Fruit fly (Drosophila melanogaster) whole organism, embryonic: ENCODE results near the gene Amun.

Experiments
- Antp ChIP-seq: fragments of 200-800 bp; sonication (Bioruptor generic); optimal IDR thresholded peaks from 3 replicates; lab custom pipeline; 2016; ENCODE audit warnings: missing biosample characterization, missing genetic modification characterization
- CG10431 ChIP-seq: fragments of 200-800 bp; sonication (Bioruptor generic); optimal IDR thresholded peaks from 3 replicates; lab custom pipeline; 2018; ENCODE audit warnings: missing biosample characterization, mild to moderate bottlenecking, missing genetic modification characterization
- CG10959 ChIP-seq: fragments of 200-800 bp; sonication (Bioruptor generic); IDR thresholded peaks from 2 replicates; pipeline ENCODE4 v1.3.6; 2022; ENCODE audit warnings: missing biosample characterization, missing genetic modification characterization
- CG11456 ChIP-seq: fragments of 200-800 bp; sonication (Bioruptor generic); IDR thresholded peaks from 3 replicates; pipeline ENCODE4 v1.3.6; 2022; ENCODE audit warnings: missing biosample characterization, missing genetic modification characterization
- CG12299 ChIP-seq: fragments of 200-800 bp; sonication (Bioruptor generic); optimal IDR thresholded peaks from 2 replicates; lab custom pipeline; 2018; ENCODE audit warnings: missing biosample characterization, mild to moderate bottlenecking, missing genetic modification characterization
- CG31388 ChIP-seq: fragments of 200-800 bp; sonication (Bioruptor generic); optimal IDR thresholded peaks from 2 replicates; lab custom pipeline; 2016; ENCODE audit warnings: missing biosample characterization, missing genetic modification characterization
- CG32532 ChIP-seq: fragments of 200-800 bp; sonication (Bioruptor generic); IDR thresholded peaks from 2 replicates; pipeline ENCODE4 v1.3.6; 2022; ENCODE audit warnings: missing biosample characterization, missing genetic modification characterization
- CG33213 ChIP-seq: fragments of 200-800 bp; sonication (Bioruptor generic); optimal IDR thresholded peaks from 3 replicates; lab custom pipeline; 2016; ENCODE audit warnings: missing biosample characterization, missing genetic modification characterization
- CG4854 ChIP-seq: fragments of 200-800 bp; sonication (Bioruptor generic); optimal IDR thresholded peaks from 2 replicates; lab custom pipeline; 2016; ENCODE audit warnings: missing biosample characterization, missing genetic modification characterization, inconsistent platforms
- CG6689 ChIP-seq: fragments of 200-800 bp; sonication (Bioruptor generic); IDR thresholded peaks from 2 replicates; pipeline ENCODE4 v1.3.6; 2022; ENCODE audit warnings: missing biosample characterization, missing genetic modification characterization
- CG8388 ChIP-seq: fragments of 200-800 bp; sonication (Bioruptor generic); optimal IDR thresholded peaks from 2 replicates; lab custom pipeline; 2019; ENCODE audit warnings: missing biosample characterization, mild to moderate bottlenecking, missing genetic modification characterization, moderate library complexity
- CG8478 ChIP-seq: fragments of >200 bp; optimal IDR thresholded peaks from 2 replicates; lab custom pipeline; 2018
- Doc3 ChIP-seq: fragments of 200-800 bp; sonication (Bioruptor generic); IDR thresholded peaks from 3 replicates; pipeline ENCODE4 v1.3.6; 2022; ENCODE audit warnings: missing biosample characterization, missing genetic modification characterization; ENCODE audit not compliant: partially characterized antibody
- E2f1 ChIP-seq: fragments of 200-800 bp; sonication (Bioruptor generic); IDR thresholded peaks from 2 replicates; pipeline ENCODE4 v1.3.6; 2022; ENCODE audit warnings: missing biosample characterization, missing genetic modification characterization
- HHEX ChIP-seq: fragments of 200-800 bp; sonication (Bioruptor generic); optimal IDR thresholded peaks from 3 replicates; lab custom pipeline; 2017; ENCODE audit warnings: missing biosample characterization, mild to moderate bottlenecking, missing genetic modification characterization, missing genetic modification reagents
- Hr3 ChIP-seq: fragments of 200-800 bp; sonication (Bioruptor generic); optimal IDR thresholded peaks from 3 replicates; lab custom pipeline; 2016; ENCODE audit warnings: missing biosample characterization, missing genetic modification characterization
- Hr51 ChIP-seq, 2 experiments: fragments of 200-800 bp; sonication (Bioruptor generic); optimal IDR thresholded peaks; 2 replicates in 1 of 2; 3 replicates in 1 of 2; lab custom pipeline; 2016 to 2018; ENCODE audit warnings: missing biosample characterization in 2 of 2, missing genetic modification characterization in 2 of 2, mild to moderate bottlenecking in 1 of 2, moderate library complexity in 1 of 2
- Hsf ChIP-seq: fragments of 200-800 bp; sonication (Bioruptor generic); optimal IDR thresholded peaks from 3 replicates; lab custom pipeline; 2016; ENCODE audit warnings: missing biosample characterization, missing genetic modification characterization
- Jarid2 ChIP-seq: fragments of 200-800 bp; sonication (Bioruptor generic); optimal IDR thresholded peaks from 3 replicates; lab custom pipeline; 2017; ENCODE audit warnings: mild to moderate bottlenecking, missing biosample characterization, missing genetic modification reagents, missing genetic modification characterization
- Lpt ChIP-seq: fragments of >200 bp; optimal IDR thresholded peaks from 2 replicates; lab custom pipeline; 2018; ENCODE audit warnings: missing biosample characterization, missing genetic modification characterization
- Med ChIP-seq: fragments of 200-800 bp; sonication (Bioruptor generic); peaks from one replicate; lab custom pipeline; 2016; ENCODE audit warnings: missing biosample characterization, missing genetic modification characterization, mild to moderate bottlenecking, inconsistent platforms, moderate library complexity
- Oli ChIP-seq: fragments of 200-800 bp; sonication (Bioruptor generic); optimal IDR thresholded peaks from 2 replicates; lab custom pipeline; 2018; ENCODE audit warnings: missing biosample characterization, mild to moderate bottlenecking, missing genetic modification characterization, moderate library complexity
- Side ChIP-seq: fragments of 200-800 bp; sonication (Bioruptor generic); optimal IDR thresholded peaks from 2 replicates; lab custom pipeline; 2016; ENCODE audit warnings: missing biosample characterization, missing genetic modification characterization
- Sry-β ChIP-seq: fragments of 200-800 bp; sonication (Bioruptor generic); optimal IDR thresholded peaks from 2 replicates; lab custom pipeline; 2018; ENCODE audit warnings: missing biosample characterization, mild to moderate bottlenecking, missing genetic modification characterization, moderate library complexity
- Stat92E ChIP-seq, 3 experiments: fragments of >200 bp in 2 of 3; fragments of 200-800 bp in 1 of 3; sonication (Bioruptor generic) in 1 of 3; optimal IDR thresholded peaks; 2 replicates each; lab custom pipeline; 2017 to 2019; ENCODE audit warnings: missing biosample characterization in 3 of 3, missing genetic modification characterization in 3 of 3, mild to moderate bottlenecking in 1 of 3, moderate library complexity in 1 of 3
- TFAM ChIP-seq: fragments of 200-800 bp; sonication (Bioruptor generic); optimal IDR thresholded peaks from 2 replicates; lab custom pipeline; 2017; ENCODE audit warnings: missing biosample characterization, missing genetic modification characterization, inconsistent platforms
- Tbp ChIP-seq: fragments of >200 bp; optimal IDR thresholded peaks from 2 replicates; lab custom pipeline; 2018; ENCODE audit warnings: missing biosample characterization, missing genetic modification characterization
- Usf ChIP-seq: fragments of 200-800 bp; sonication (Bioruptor generic); optimal IDR thresholded peaks from 2 replicates; lab custom pipeline; 2017; ENCODE audit warnings: missing genotype, missing biosample characterization, missing genetic modification characterization
- bab2 ChIP-seq: fragments of 200-800 bp; sonication (Bioruptor generic); optimal IDR thresholded peaks from 2 replicates; lab custom pipeline; 2016; ENCODE audit warnings: missing biosample characterization, missing genetic modification characterization
- bcd ChIP-seq: fragments of 200-800 bp; sonication (Bioruptor generic); optimal IDR thresholded peaks from 2 replicates; lab custom pipeline; 2017; ENCODE audit warnings: missing biosample characterization, mild to moderate bottlenecking, missing genetic modification characterization
- cg ChIP-seq: fragments of 200-800 bp; sonication (Bioruptor generic); optimal IDR thresholded peaks from 3 replicates; lab custom pipeline; 2019; ENCODE audit warnings: missing biosample characterization, mild to moderate bottlenecking, missing genetic modification characterization, moderate library complexity
- crol ChIP-seq: fragments of 200-800 bp; sonication (Bioruptor generic); IDR thresholded peaks from 2 replicates; pipeline ENCODE4 v1.3.6; 2022; ENCODE audit warnings: missing biosample characterization, missing genetic modification characterization
- dan ChIP-seq: fragments of 200-800 bp; sonication (Bioruptor generic); IDR thresholded peaks from 2 replicates; pipeline ENCODE4 v1.3.6; 2022; ENCODE audit warnings: missing biosample characterization, missing genetic modification characterization
- ems ChIP-seq: fragments of 200-800 bp; sonication (Bioruptor generic); optimal IDR thresholded peaks from 3 replicates; lab custom pipeline; 2016; ENCODE audit warnings: missing biosample characterization, missing genetic modification characterization
- fru ChIP-seq: fragments of >200 bp; optimal IDR thresholded peaks from 2 replicates; lab custom pipeline; 2017
- gfzf ChIP-seq: fragments of 200-800 bp; sonication (Bioruptor generic); optimal IDR thresholded peaks from 2 replicates; lab custom pipeline; 2016; ENCODE audit warnings: missing biosample characterization, mild to moderate bottlenecking, missing genetic modification characterization, moderate library complexity
- kay ChIP-seq: fragments of 200-800 bp; sonication (Bioruptor generic); optimal IDR thresholded peaks from 2 replicates; lab custom pipeline; 2016; ENCODE audit warnings: missing biosample characterization, missing genetic modification characterization
- lmd ChIP-seq: fragments of 200-800 bp; sonication (Bioruptor generic); IDR thresholded peaks from 2 replicates; pipeline ENCODE4 v1.3.6; 2022; ENCODE audit warnings: missing biosample characterization, missing genetic modification characterization
- lola ChIP-seq, 3 experiments: fragments of >200 bp in 2 of 3; fragments of 200-800 bp in 1 of 3; sonication (Bioruptor generic) in 1 of 3; optimal IDR thresholded peaks; 2 replicates each; lab custom pipeline; 2017 to 2019; ENCODE audit warnings: missing biosample characterization in 3 of 3, missing genetic modification characterization in 3 of 3, mild to moderate bottlenecking in 1 of 3, moderate library complexity in 1 of 3
- odd ChIP-seq: fragments of 200-800 bp; sonication (Bioruptor generic); optimal IDR thresholded peaks from 2 replicates; lab custom pipeline; 2017; ENCODE audit warnings: missing biosample characterization, mild to moderate bottlenecking, missing genetic modification characterization
- org-1 ChIP-seq: fragments of 200-800 bp; sonication (Bioruptor generic); optimal IDR thresholded peaks from 2 replicates; lab custom pipeline; 2017; ENCODE audit warnings: missing biosample characterization, missing genetic modification characterization
- p53 ChIP-seq: fragments of 200-800 bp; sonication (Bioruptor generic); optimal IDR thresholded peaks from 2 replicates; lab custom pipeline; 2016; ENCODE audit warnings: missing biosample characterization, missing genetic modification characterization
- shn ChIP-seq: fragments of 200-800 bp; sonication (Bioruptor generic); optimal IDR thresholded peaks from 3 replicates; lab custom pipeline; 2016; ENCODE audit warnings: missing biosample characterization, missing genetic modification characterization
- slbo ChIP-seq: fragments of 200-800 bp; sonication (Bioruptor generic); IDR thresholded peaks from 2 replicates; pipeline ENCODE4 v1.3.6; 2022; ENCODE audit warnings: missing biosample characterization, missing genetic modification characterization
- ssp ChIP-seq: fragments of 200-800 bp; sonication (Bioruptor generic); IDR thresholded peaks from 2 replicates; pipeline ENCODE4 v1.3.6; 2022; ENCODE audit warnings: missing biosample characterization, missing genetic modification characterization
- sug ChIP-seq: fragments of 200-800 bp; optimal IDR thresholded peaks from 2 replicates; lab custom pipeline; 2019; ENCODE audit warnings: missing biosample characterization, mild to moderate bottlenecking, missing genetic modification characterization, moderate library complexity
- zfh1 ChIP-seq: fragments of 200-800 bp; sonication (Bioruptor generic); IDR thresholded peaks from 3 replicates; pipeline ENCODE4 v1.3.6; 2022; ENCODE audit warnings: missing biosample characterization, missing genetic modification characterization

Gene Amun

dm6 chrX:11713808-11714528 lies 1.4 kb downstream of the Amun start (continued):
- peak; percentile 34 for TF ChIP-seq Med (GFP tag; lab: Kevin White, UChicago)
- no peak for TF ChIP-seq p53 (GFP tag; lab: Kevin White, UChicago)
- 0 out of 2 replicates have a peak, but pooled peaks have one; percentile 24 for TF ChIP-seq CG32532 (GFP tag; lab: Robert Waterston, UW)
- TF ChIP-seq Oli (tag; lab: Kevin White, UChicago) = no peak

DNA sequence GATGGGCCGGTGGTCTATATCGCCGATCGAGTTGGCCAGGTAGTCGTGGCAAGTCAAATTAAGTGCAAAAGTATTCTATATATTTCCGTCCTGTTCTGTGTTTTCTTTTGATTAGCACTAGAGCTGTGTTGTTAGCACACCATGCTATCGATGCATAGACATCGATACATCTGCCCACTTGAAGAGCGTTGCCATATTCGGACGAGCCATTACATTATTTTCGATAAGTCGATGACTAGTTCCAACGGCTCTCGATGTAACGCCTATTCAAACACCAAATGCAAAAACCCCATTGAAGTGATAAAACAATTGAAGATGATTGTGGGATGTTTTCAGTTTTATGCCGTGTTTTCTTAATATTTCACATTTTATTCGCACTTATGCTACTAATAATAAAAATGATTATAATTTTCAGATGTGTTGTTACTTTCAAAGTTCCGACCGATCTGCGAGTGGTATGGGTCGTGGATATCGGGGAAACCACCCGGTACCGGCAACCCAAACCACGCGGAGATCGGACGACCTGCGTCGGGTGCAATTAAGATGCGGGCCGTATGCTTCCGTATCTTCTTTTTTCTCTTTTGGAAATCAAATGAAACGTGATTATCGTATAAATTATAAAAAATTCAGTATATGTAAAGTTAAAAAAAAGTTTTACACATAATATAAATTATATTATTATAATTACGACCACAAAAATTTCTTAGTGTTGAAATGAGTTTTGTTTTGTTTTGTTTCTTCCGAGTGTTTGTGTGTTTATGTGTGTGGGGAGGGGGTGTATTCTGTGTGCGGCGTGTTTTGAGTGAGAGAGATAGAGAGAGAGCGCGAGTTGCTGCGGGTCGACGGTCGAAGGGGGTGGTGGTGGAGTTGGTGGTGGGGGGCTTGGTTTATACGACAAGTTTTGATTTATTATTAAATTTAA lies 5.3 kb downstream of the Amun start, which contains the start of gene FucT6:
FucT6 (minus strand) TSS at position 153 of the 922 bp plus-strand sequence.
- TF ChIP-seq Hr3 (GFP tag; lab: Kevin White, UChicago) = no peak
- TF ChIP-seq Doc3 = peak; percentile 75
- TF ChIP-seq bcd = no peak
- TF ChIP-seq Hsf = no peak
- TF ChIP-seq Stat92E (GFP tag; optimal IDR thresholded peaks at IDR 0.05; lab: Kevin White, UChicago) = no peak
- TF ChIP-seq CG6689 (GFP tag; lab: Robert Waterston, UW) = no peak
- TF ChIP-seq cg = peak; percentile 54
- TF ChIP-seq CG12299 (tag; lab: Kevin White, UChicago) = no peak
- no peak for TF ChIP-seq TFAM (GFP tag; lab: Kevin White, UChicago)
- TF ChIP-seq gfzf (GFP tag; lab: Kevin White, UChicago) = peak; percentile 23
- no peak for TF ChIP-seq kay (GFP tag; lab: Kevin White, UChicago)
- no peak for TF ChIP-seq fru (lab: Kevin White, UChicago)
- no peak for TF ChIP-seq Lpt (GFP tag; lab: Kevin White, UChicago)
- TF ChIP-seq sug (tag; lab: Kevin White, UChicago) = no peak
- peak; percentile 20 for TF ChIP-seq odd
- peak; percentile 32 for TF ChIP-seq CG33213 (GFP tag; lab: Kevin White, UChicago)
- TF ChIP-seq slbo (GFP tag; lab: Robert Waterston, UW) = no peak
- TF ChIP-seq CG10431 (GFP tag; lab: Kevin White, UChicago) = no peak
- TF ChIP-seq Sry-β (GFP tag; lab: Kevin White, UChicago) = no peak
- no peak for TF ChIP-seq org-1
- no peak for TF ChIP-seq E2f1 (GFP tag; lab: Robert Waterston, UW)
- TF ChIP-seq Tbp (GFP tag; lab: Kevin White, UChicago) = no peak
- no peak for TF ChIP-seq CG11456 (GFP tag; lab: Robert Waterston, UW)
- no peak for TF ChIP-seq ssp (GFP tag; lab: Robert Waterston, UW)
- no peak for TF ChIP-seq ems (GFP tag; lab: Kevin White, UChicago)
- no peak for TF ChIP-seq Usf (GFP tag; lab: Kevin White, UChicago)
- TF ChIP-seq crol = peak; percentile 97
- TF ChIP-seq CG4854 (GFP tag; lab: Kevin White, UChicago) = no peak
- no peak for TF ChIP-seq Hr51 (GFP tag; optimal IDR thresholded peaks at IDR 0.05; lab: Kevin White, UChicago)
- TF ChIP-seq Jarid2 (GFP tag; lab: Kevin White, UChicago) = no peak
- no peak for TF ChIP-seq zfh1
- TF ChIP-seq lmd (GFP tag; lab: Robert Waterston, UW) = no peak
- no peak for TF ChIP-seq CG10959 (GFP tag; lab: Robert Waterston, UW)
- TF ChIP-seq CG8478 = no peak
- no peak for TF ChIP-seq bab2 (GFP tag; lab: Kevin White, UChicago)
- no peak for TF ChIP-seq CG8388 (GFP tag; lab: Kevin White, UChicago)
- TF ChIP-seq dan (GFP tag; lab: Robert Waterston, UW) = no peak
- TF ChIP-seq CG31388 (GFP tag; lab: Kevin White, UChicago) = no peak
- TF ChIP-seq HHEX = no peak
- TF ChIP-seq lola (GFP tag; optimal IDR thresholded peaks at IDR 0.05; lab: Kevin White, UChicago) = no peak
- no peak for TF ChIP-seq Side (GFP tag; lab: Kevin White, UChicago)
- no peak for TF ChIP-seq shn (GFP tag; lab: Kevin White, UChicago)
- TF ChIP-seq Antp = no peak
